Worm (Caenorhabditis elegans): ENCODE data around the gene ZK1307.8.

DNA sequence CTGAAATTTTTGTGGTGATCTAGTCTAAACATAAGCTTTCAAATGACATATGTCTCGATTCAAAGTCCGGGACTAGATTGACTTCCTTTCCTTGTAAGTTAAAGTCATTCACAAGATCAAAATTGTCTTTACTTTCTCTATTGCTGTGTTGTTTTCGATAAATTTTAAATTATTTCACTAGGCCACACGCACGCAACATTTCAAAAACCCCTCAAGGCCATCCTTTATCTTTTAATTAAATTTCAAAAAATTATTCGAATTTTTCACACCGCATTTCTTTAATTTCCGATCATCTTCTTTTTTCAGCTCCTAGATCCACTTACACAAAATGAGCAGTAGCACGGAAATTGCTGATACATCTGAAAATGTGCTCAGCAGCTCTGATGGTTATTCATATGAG, 11.9 kb downstream of the ZK1307.8 start, which contains the start of gene ZK1307.7:
- TF ChIP-seq unc-62 (GFP tag; optimal IDR thresholded peaks at IDR 0.05) (no peak), C06A6.2 (GFP tag; conservative IDR thresholded peaks at IDR 0.05) (no peak), efl-1 (GFP tag; optimal IDR thresholded peaks at IDR 0.05) (no peak)
